Fruit fly (Drosophila melanogaster) whole organism, adult: ENCODE data around the gene Trc8.

Experiments
- CG12768 ChIP-seq: fragments of 200-800 bp; sonication (Bioruptor generic); optimal IDR thresholded peaks from 2 replicates; lab custom pipeline; 2017; ENCODE audit warnings: missing biosample characterization, missing genetic modification characterization, mild to moderate bottlenecking, moderate library complexity, missing genetic modification reagents
- CG14711 ChIP-seq: fragments of 200-800 bp; sonication (Bioruptor generic); optimal IDR thresholded peaks from 2 replicates; lab custom pipeline; 2018; ENCODE audit warnings: missing biosample characterization, mild to moderate bottlenecking, missing genetic modification characterization, moderate library complexity
- CG1620 ChIP-seq: fragments of 200-800 bp; sonication (Bioruptor generic); optimal IDR thresholded peaks from 2 replicates; lab custom pipeline; 2016; ENCODE audit warnings: missing biosample characterization, missing genetic modification characterization
- CG33017 ChIP-seq: fragments of 200-800 bp; sonication (Bioruptor generic); optimal IDR thresholded peaks from 2 replicates; lab custom pipeline; 2018; ENCODE audit warnings: missing biosample characterization, mild to moderate bottlenecking, missing genetic modification characterization, moderate library complexity
- CG5204 ChIP-seq: fragments of 200-800 bp; sonication (Bioruptor generic); optimal IDR thresholded peaks from 2 replicates; lab custom pipeline; 2016; ENCODE audit warnings: missing biosample characterization, missing genetic modification characterization
- CG7045 ChIP-seq: fragments of 200-800 bp; sonication (Bioruptor generic); optimal IDR thresholded peaks from 2 replicates; lab custom pipeline; 2017; ENCODE audit warnings: missing biosample characterization, mild to moderate bottlenecking, missing genetic modification characterization
- CG7101 ChIP-seq: fragments of 200-800 bp; sonication (Bioruptor generic); optimal IDR thresholded peaks from 2 replicates; lab custom pipeline; 2018; ENCODE audit warnings: missing biosample characterization, mild to moderate bottlenecking, missing genetic modification characterization, moderate library complexity
- Hr96 ChIP-seq: fragments of 200-800 bp; sonication (Bioruptor generic); optimal IDR thresholded peaks from 2 replicates; lab custom pipeline; 2016; ENCODE audit warnings: missing biosample characterization, missing genetic modification characterization
- Mnt ChIP-seq: fragments of 200-800 bp; sonication (Bioruptor generic); optimal IDR thresholded peaks from 2 replicates; lab custom pipeline; 2016; ENCODE audit warnings: missing biosample characterization, mild to moderate bottlenecking, missing genetic modification characterization
- cic ChIP-seq: fragments of 200-800 bp; sonication (Bioruptor generic); optimal IDR thresholded peaks from 2 replicates; lab custom pipeline; 2017; ENCODE audit warnings: missing biosample characterization, mild to moderate bottlenecking, missing genetic modification characterization, moderate library complexity
- cnc ChIP-seq, 2 experiments: fragments of >200 bp; optimal IDR thresholded peaks; 2 replicates each; lab custom pipeline; 2017
- kay ChIP-seq: fragments of 200-800 bp; sonication (Bioruptor generic); peaks from one replicate; lab custom pipeline; 2016; ENCODE audit warnings: missing biosample characterization, missing genetic modification characterization, borderline replicate concordance
- ovo ChIP-seq: fragments of 200-800 bp; sonication (Bioruptor generic); optimal IDR thresholded peaks from 2 replicates; lab custom pipeline; 2016; ENCODE audit warnings: missing biosample characterization, missing genetic modification characterization
- pad ChIP-seq: fragments of 200-800 bp; sonication (Bioruptor generic); optimal IDR thresholded peaks from 3 replicates; lab custom pipeline; 2017; ENCODE audit warnings: missing biosample characterization, missing genetic modification characterization, mild to moderate bottlenecking, moderate library complexity, missing genetic modification reagents
- tj ChIP-seq: fragments of 200-800 bp; sonication (Bioruptor generic); optimal IDR thresholded peaks from 3 replicates; lab custom pipeline; 2017; ENCODE audit warnings: missing biosample characterization, mild to moderate bottlenecking, missing genetic modification characterization, moderate library complexity

Trc8 gene

DNA sequence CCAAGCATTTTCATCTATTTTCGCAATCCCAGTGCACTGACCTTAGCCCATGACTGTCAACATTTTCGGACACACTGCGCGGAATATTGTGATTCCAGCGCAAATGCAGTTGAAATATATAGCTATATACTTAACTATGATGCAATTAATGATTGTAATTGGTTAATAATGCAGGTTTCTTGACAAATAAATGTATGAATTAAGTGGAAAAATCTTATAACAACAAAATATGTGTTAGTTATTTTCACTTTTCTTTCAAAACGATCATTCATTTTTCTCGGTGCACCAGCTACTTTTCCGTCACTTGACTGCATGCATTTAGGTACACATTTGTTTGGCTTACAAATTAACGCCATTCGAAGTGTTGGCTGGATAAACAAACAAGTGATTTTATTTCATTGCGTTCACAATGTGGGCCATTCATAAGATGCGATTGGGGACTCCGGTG lies 44.9 kb downstream of the Trc8 start:
- no peak for TF ChIP-seq CG7045 (GFP tag; lab: Kevin White, UChicago)
- TF ChIP-seq cic (GFP tag; lab: Kevin White, UChicago), result no peak

DNA sequence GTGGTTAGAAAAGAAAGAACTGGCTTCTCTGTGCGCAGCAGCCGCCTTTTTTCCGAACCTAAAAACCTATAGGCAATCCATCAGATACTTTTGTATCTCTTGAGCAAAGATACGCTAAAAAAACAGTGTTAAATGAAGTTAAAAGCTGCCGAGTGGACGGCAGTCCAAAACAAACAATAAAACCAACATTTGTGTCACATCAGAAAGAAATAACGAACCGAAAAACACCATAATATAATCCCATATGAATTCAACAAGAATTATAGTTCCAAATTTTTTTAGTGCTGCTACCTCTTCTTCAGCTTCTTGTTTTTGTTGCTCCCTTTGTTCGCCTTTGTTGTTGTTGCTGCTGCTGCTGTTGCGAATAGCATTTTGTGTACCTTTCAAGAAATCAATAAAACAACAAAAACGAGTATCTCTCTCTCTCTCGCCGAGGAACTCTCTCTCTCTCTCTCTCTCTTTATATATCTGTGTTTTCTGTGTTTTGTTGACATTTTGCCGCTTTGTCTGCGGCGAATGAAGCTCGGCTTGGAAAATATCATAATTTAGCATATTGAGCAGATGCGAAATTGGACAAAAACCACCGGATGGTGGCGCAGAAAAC lies 45.7 kb downstream of the Trc8 start:
- TF ChIP-seq CG7101 (tag; lab: Kevin White, UChicago) (no peak), cnc (optimal IDR thresholded peaks at IDR 0.05; lab: Kevin White, UChicago) (no peak), ovo (GFP tag; lab: Kevin White, UChicago) (no peak), tj (GFP tag; lab: Kevin White, UChicago) (no peak), CG14711 (tag; lab: Kevin White, UChicago) (no peak)

DNA sequence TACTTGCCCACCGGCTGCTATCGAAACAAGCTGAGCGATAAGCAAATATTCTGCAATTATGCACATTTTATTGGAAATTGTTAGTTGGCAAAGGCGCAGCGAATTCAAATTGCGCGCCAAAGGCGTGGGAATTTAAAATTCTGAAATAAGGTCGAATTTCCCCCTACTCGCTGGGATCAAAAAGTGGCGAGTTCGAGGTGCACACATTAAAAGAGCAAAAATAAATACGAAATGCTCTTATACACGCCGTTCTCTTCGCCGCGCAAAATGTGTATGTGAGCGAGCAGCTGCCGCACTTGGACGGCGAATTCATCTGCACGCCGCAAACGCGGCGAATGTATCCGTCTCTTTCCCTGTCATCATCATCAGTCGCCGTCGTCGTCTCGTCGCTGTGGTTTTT lies 46.4 kb downstream of the Trc8 start:
- TF ChIP-seq Hr96 (GFP tag; lab: Kevin White, UChicago), result no peak
- no peak for TF ChIP-seq CG7101 (tag; lab: Kevin White, UChicago)
- no peak for TF ChIP-seq CG33017 (tag; lab: Kevin White, UChicago)
- TF ChIP-seq pad (GFP tag; lab: Kevin White, UChicago), result no peak
- TF ChIP-seq tj (GFP tag; lab: Kevin White, UChicago), result no peak

DNA sequence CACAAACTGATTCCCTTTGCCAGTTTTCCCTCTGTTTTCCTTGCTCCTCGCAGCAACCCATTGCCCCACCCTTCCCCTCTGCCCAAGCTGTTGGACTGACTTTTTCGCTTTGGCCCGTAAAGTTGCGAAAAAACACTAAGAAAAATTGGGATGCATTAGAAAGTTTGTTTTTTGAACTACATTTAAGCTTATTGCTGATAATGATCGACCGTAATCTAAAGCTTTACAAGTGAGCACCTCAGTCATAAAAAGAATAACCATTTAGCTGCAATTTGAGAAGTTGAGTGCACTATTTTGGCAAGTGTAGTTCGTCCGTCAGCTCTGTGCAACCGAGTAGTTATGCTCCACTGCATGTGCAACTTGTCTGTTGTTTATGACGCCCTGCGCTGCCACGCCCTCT lies 53.3 kb downstream of the Trc8 start:
- TF ChIP-seq kay (GFP tag; lab: Kevin White, UChicago), result no peak
- TF ChIP-seq CG1620 (GFP tag; lab: Kevin White, UChicago), result no peak
- TF ChIP-seq CG12768, result no peak
- TF ChIP-seq ovo (GFP tag; lab: Kevin White, UChicago), result no peak
- no peak for TF ChIP-seq Mnt (GFP tag; lab: Kevin White, UChicago)
- no peak for TF ChIP-seq CG5204
- TF ChIP-seq tj (GFP tag; lab: Kevin White, UChicago), result no peak
- no peak for TF ChIP-seq CG7101 (tag; lab: Kevin White, UChicago)
- no peak for TF ChIP-seq CG7045 (GFP tag; lab: Kevin White, UChicago)
